Fruit fly (Drosophila melanogaster): Measurements from ENCODE around the gene CG7218.

The CG7218 gene

dm6 chr3R:18198518-18199118, 34.4 kb upstream of the CG7218 start (continued):
- peak; percentile 7 for TF ChIP-seq HHEX (GFP tag; optimal IDR thresholded peaks at IDR 0.05)
- no peak for TF ChIP-seq vfl (GFP tag; optimal IDR thresholded peaks at IDR 0.05)
- TF ChIP-seq maf-S (GFP tag; optimal IDR thresholded peaks at IDR 0.05), result peak; percentile 3
- TF ChIP-seq CG15073 (GFP tag; optimal IDR thresholded peaks at IDR 0.05), result no peak
- peak; percentile 39 for TF ChIP-seq CG18476 (GFP tag; optimal IDR thresholded peaks at IDR 0.05)
- TF ChIP-seq CG13123 (GFP tag; optimal IDR thresholded peaks at IDR 0.05), result peak; percentile 39
- TF ChIP-seq az2 (GFP tag; optimal IDR thresholded peaks at IDR 0.05), result no peak
- no peak for TF ChIP-seq Sry-δ (GFP tag; optimal IDR thresholded peaks at IDR 0.05)
- TF ChIP-seq CoRest (tag; optimal IDR thresholded peaks at IDR 0.05), result peak; percentile 7
- TF ChIP-seq CG15514 (GFP tag; optimal IDR thresholded peaks at IDR 0.05), result peak; percentile 25
- peak; percentile 81 for TF ChIP-seq sd (tag; optimal IDR thresholded peaks at IDR 0.05)
- TF ChIP-seq CG15696 (tag; optimal IDR thresholded peaks at IDR 0.05), result peak; percentile 57
- TF ChIP-seq lab (GFP tag; optimal IDR thresholded peaks at IDR 0.05), result peak; percentile 45
- TF ChIP-seq danr (GFP tag; IDR thresholded peaks at IDR 0.05), result no peak
- no peak for TF ChIP-seq gro (GFP tag; optimal IDR thresholded peaks at IDR 0.05)
- TF ChIP-seq CG12744 (GFP tag; optimal IDR thresholded peaks at IDR 0.05), result peak; percentile 39
- TF ChIP-seq Oli (tag; optimal IDR thresholded peaks at IDR 0.05), result no peak
- no peak for TF ChIP-seq CG7271 (tag; optimal IDR thresholded peaks at IDR 0.05)
- peak; percentile 46 for TF ChIP-seq CG33213 (GFP tag; optimal IDR thresholded peaks at IDR 0.05)
- no peak for TF ChIP-seq Taf1 (GFP tag; IDR thresholded peaks at IDR 0.05)
- peak; percentile 60 for TF ChIP-seq kah (GFP tag; optimal IDR thresholded peaks at IDR 0.05)
- TF ChIP-seq CG6175 (GFP tag; IDR thresholded peaks at IDR 0.05), result no peak
- TF ChIP-seq CG17328 (GFP tag; IDR thresholded peaks at IDR 0.05), result no peak
- TF ChIP-seq CG1529 (GFP tag; optimal IDR thresholded peaks at IDR 0.05), result no peak
- TF ChIP-seq CG12659 (GFP tag; optimal IDR thresholded peaks at IDR 0.05), result no peak
- no peak for TF ChIP-seq CG7786 (GFP tag; optimal IDR thresholded peaks at IDR 0.05)
- no peak for TF ChIP-seq HLH4C (GFP tag; IDR thresholded peaks at IDR 0.05; ENCODE audit: partially characterized antibody)
- no peak for TF ChIP-seq CG2889 (GFP tag; IDR thresholded peaks at IDR 0.05)
- no peak for TF ChIP-seq E2f1 (GFP tag; IDR thresholded peaks at IDR 0.05)
- TF ChIP-seq Doc2 (GFP tag; IDR thresholded peaks at IDR 0.05), result no peak
- TF ChIP-seq unc-4 (GFP tag; IDR thresholded peaks at IDR 0.05; ENCODE audit: partially characterized antibody), result no peak
- TF ChIP-seq pzg (GFP tag; optimal IDR thresholded peaks at IDR 0.05), result no peak
- TF ChIP-seq Ptx1 (GFP tag; IDR thresholded peaks at IDR 0.05), result no peak
- TF ChIP-seq Gsc (GFP tag; IDR thresholded peaks at IDR 0.05), result no peak
- peak; percentile 27 for TF ChIP-seq eyg (GFP tag; optimal IDR thresholded peaks at IDR 0.05)
- no peak for TF ChIP-seq MBD-R2 (GFP tag; IDR thresholded peaks at IDR 0.05)
- TF ChIP-seq slou (GFP tag; optimal IDR thresholded peaks at IDR 0.05), result no peak
- TF ChIP-seq CG8924 (tag; optimal IDR thresholded peaks at IDR 0.05), result peak; percentile 56
- TF ChIP-seq zfh2 (GFP tag; optimal IDR thresholded peaks at IDR 0.05), result no peak
- TF ChIP-seq CG10959 (GFP tag; IDR thresholded peaks at IDR 0.05), result no peak
- peak; percentile 26 for TF ChIP-seq CG11504 (tag; optimal IDR thresholded peaks at IDR 0.05)
- TF ChIP-seq Optix (GFP tag; IDR thresholded peaks at IDR 0.05), result no peak
- peak; percentile 28 for TF ChIP-seq CG6854 (GFP tag; optimal IDR thresholded peaks at IDR 0.05)
- TF ChIP-seq sc (optimal IDR thresholded peaks at IDR 0.05), result no peak
- no peak for TF ChIP-seq sc (GFP tag; optimal IDR thresholded peaks at IDR 0.05)
- no peak for TF ChIP-seq CG14667 (GFP tag; IDR thresholded peaks at IDR 0.05)
- no peak for TF ChIP-seq CG13287 (GFP tag; IDR thresholded peaks at IDR 0.05; ENCODE audit: partially characterized antibody)
- no peak for TF ChIP-seq br (optimal IDR thresholded peaks at IDR 0.05)
- TF ChIP-seq bowl (GFP tag; IDR thresholded peaks at IDR 0.05), result no peak
- TF ChIP-seq Atf-2 (GFP tag; optimal IDR thresholded peaks at IDR 0.05), result peak; percentile 22
- TF ChIP-seq Stat92E (GFP tag; optimal IDR thresholded peaks at IDR 0.05), result peak in 1 of 3 experiments; percentile 13
- peak; percentile 32 for TF ChIP-seq HLH54F (GFP tag; optimal IDR thresholded peaks at IDR 0.05)

All from whole organism, embryonic.